Worm (Caenorhabditis elegans) whole organism, L3 larva: ENCODE data around the gene F29B9.7.

Source experiments
- ama-1 ChIP-seq: fragments of 150-350 bp; optimal IDR thresholded peaks from 2 replicates; lab custom pipeline; 2018
- daf-12 ChIP-seq: fragments of 150-350 bp; optimal IDR thresholded peaks from 2 replicates; lab custom pipeline; 2014; ENCODE audit warnings: missing biosample characterization, missing genetic modification reagents, missing genetic modification characterization
- fkh-10 ChIP-seq: sonication (generic microtip); optimal IDR thresholded peaks from 2 replicates; lab custom pipeline; 2017; ENCODE audit warnings: missing biosample characterization, missing genetic modification reagents, missing genetic modification characterization
- hmg-11 ChIP-seq: sonication (generic microtip); optimal IDR thresholded peaks from 2 replicates; lab custom pipeline; 2016; ENCODE audit warnings: missing genetic modification characterization, missing compliant biosample characterization
- lin-15B ChIP-seq: fragments of 150-350 bp; optimal IDR thresholded peaks from 2 replicates; lab custom pipeline; 2014; ENCODE audit warnings: missing biosample characterization, missing genetic modification characterization
- mml-1 ChIP-seq: fragments of 150-350 bp; sonication (generic microtip); optimal IDR thresholded peaks from 3 replicates; lab custom pipeline; 2014; ENCODE audit warnings: missing biosample characterization, missing genetic modification characterization
- nfya-1 ChIP-seq: sonication (generic microtip); optimal IDR thresholded peaks from 2 replicates; lab custom pipeline; 2017; ENCODE audit warnings: missing genetic modification characterization, mild to moderate bottlenecking, missing compliant biosample characterization, antibody characterized with exemption, moderate library complexity; ENCODE audit not compliant: insufficient read depth
- nhr-11 ChIP-seq: fragments of 150-350 bp; optimal IDR thresholded peaks from 2 replicates; lab custom pipeline; 2014; ENCODE audit warnings: missing biosample characterization, missing genetic modification characterization
- nhr-12 ChIP-seq: fragments of 150-350 bp; optimal IDR thresholded peaks from 2 replicates; lab custom pipeline; 2014; ENCODE audit warnings: missing biosample characterization, missing genetic modification characterization
- nhr-77 ChIP-seq: fragments of 150-350 bp; optimal IDR thresholded peaks from 2 replicates; lab custom pipeline; 2014; ENCODE audit warnings: missing biosample characterization, missing genetic modification characterization
- sea-2 ChIP-seq: fragments of 150-350 bp; sonication (generic microtip); optimal IDR thresholded peaks from 4 replicates; lab custom pipeline; 2014; ENCODE audit warnings: missing biosample characterization, missing genetic modification reagents, missing genetic modification characterization
- unc-39 ChIP-seq: sonication (generic microtip); optimal IDR thresholded peaks from 4 replicates; lab custom pipeline; 2017; ENCODE audit warnings: missing biosample characterization, missing genetic modification characterization
- ztf-4 ChIP-seq: fragments of 150-350 bp; optimal IDR thresholded peaks from 2 replicates; lab custom pipeline; 2014; ENCODE audit warnings: missing biosample characterization, missing genetic modification characterization

- no peak for TF ChIP-seq unc-39 (tag; lab: Kevin White, UChicago)
- TF ChIP-seq sea-2 (GFP tag; lab: Kevin White, UChicago) = no peak
- no peak for TF ChIP-seq mml-1
- TF ChIP-seq nhr-11 (tag; lab: Kevin White, UChicago) = no peak
- TF ChIP-seq nfya-1 (tag; lab: Kevin White, UChicago) = no peak
- no peak for TF ChIP-seq daf-12 (tag; lab: Kevin White, UChicago)
- no peak for TF ChIP-seq fkh-10
- no peak for TF ChIP-seq nhr-12 (tag; lab: Kevin White, UChicago)
- no peak for TF ChIP-seq ztf-4 (tag; lab: Kevin White, UChicago)
- no peak for TF ChIP-seq nhr-77 (tag; lab: Kevin White, UChicago)
- TF ChIP-seq lin-15B (tag; lab: Kevin White, UChicago) = no peak
- no peak for TF ChIP-seq hmg-11 (tag; lab: Kevin White, UChicago)
- TF ChIP-seq ama-1 (lab: Kevin White, UChicago) = no peak
These were observed 4.3 kb upstream of the F29B9.7 start for ce11 chrIV:4645243-4645642.
